Fruit fly (Drosophila melanogaster) whole organism, embryonic: ENCODE measurements around the gene CG14022.

Experiments
- Abd-B ChIP-seq: fragments of 200-800 bp; sonication (Bioruptor generic); optimal IDR thresholded peaks from 2 replicates; lab custom pipeline; 2018; ENCODE audit warnings: missing biosample characterization, mild to moderate bottlenecking, missing genetic modification characterization, moderate library complexity
- Ada2b ChIP-seq: fragments of 200-800 bp; sonication (Bioruptor generic); IDR thresholded peaks from 2 replicates; pipeline ENCODE4 v1.3.6; 2022; ENCODE audit warnings: missing biosample characterization, missing genetic modification characterization
- CG10147 ChIP-seq: fragments of 200-800 bp; sonication (Bioruptor generic); optimal IDR thresholded peaks from 2 replicates; lab custom pipeline; 2019; ENCODE audit warnings: missing biosample characterization, mild to moderate bottlenecking, missing genetic modification characterization, moderate library complexity
- CG10209 ChIP-seq: fragments of 200-800 bp; sonication (Bioruptor generic); optimal IDR thresholded peaks from 3 replicates; lab custom pipeline; 2017; ENCODE audit warnings: missing biosample characterization, mild to moderate bottlenecking, missing genetic modification characterization, missing genetic modification reagents
- CG11085 ChIP-seq: fragments of 200-800 bp; sonication (Bioruptor generic); IDR thresholded peaks from 2 replicates; pipeline ENCODE4 v1.3.6; 2022; ENCODE audit warnings: missing biosample characterization, missing genetic modification characterization
- CG11696 ChIP-seq: fragments of 200-800 bp; sonication (Bioruptor generic); IDR thresholded peaks from 2 replicates; pipeline ENCODE4 v1.3.6; 2022; ENCODE audit warnings: missing biosample characterization, missing genetic modification characterization
- CG12219 ChIP-seq: fragments of 200-800 bp; sonication (Bioruptor generic); optimal IDR thresholded peaks from 3 replicates; lab custom pipeline; 2018; ENCODE audit warnings: missing biosample characterization, mild to moderate bottlenecking, missing genetic modification characterization
- CG12391 ChIP-seq: fragments of 200-800 bp; sonication (Bioruptor generic); optimal IDR thresholded peaks from 3 replicates; lab custom pipeline; 2018; ENCODE audit warnings: missing biosample characterization, mild to moderate bottlenecking, missing genetic modification characterization, moderate library complexity
- CG16779 ChIP-seq: fragments of 200-800 bp; sonication (Bioruptor generic); IDR thresholded peaks from 2 replicates; pipeline ENCODE4 v1.3.6; 2022; ENCODE audit warnings: missing biosample characterization, missing genetic modification characterization
- CG17361 ChIP-seq: fragments of 200-800 bp; sonication (Bioruptor generic); IDR thresholded peaks from 3 replicates; pipeline ENCODE4 v1.3.6; 2022; ENCODE audit warnings: missing biosample characterization, missing genetic modification characterization
- CG18619 ChIP-seq: fragments of 200-800 bp; sonication (Bioruptor generic); optimal IDR thresholded peaks from 3 replicates; lab custom pipeline; 2017; ENCODE audit warnings: missing biosample characterization, mild to moderate bottlenecking, missing genetic modification characterization
- CG2129 ChIP-seq: fragments of 200-800 bp; sonication (Bioruptor generic); IDR thresholded peaks from 2 replicates; pipeline ENCODE4 v1.3.6; 2022; ENCODE audit warnings: missing biosample characterization, missing genetic modification characterization; ENCODE audit not compliant: partially characterized antibody
- CG2678 ChIP-seq: fragments of 200-800 bp; sonication (Bioruptor generic); optimal IDR thresholded peaks from 3 replicates; lab custom pipeline; 2019; ENCODE audit warnings: missing biosample characterization, mild to moderate bottlenecking, missing genetic modification characterization, moderate library complexity
- CG33557 ChIP-seq: fragments of 200-800 bp; sonication (Bioruptor generic); optimal IDR thresholded peaks from 2 replicates; lab custom pipeline; 2019; ENCODE audit warnings: missing biosample characterization, mild to moderate bottlenecking, missing genetic modification characterization, moderate library complexity
- CG34422 ChIP-seq: fragments of 200-800 bp; sonication (Bioruptor generic); IDR thresholded peaks from 3 replicates; pipeline ENCODE4 v1.3.6; 2022; ENCODE audit warnings: missing biosample characterization, missing genetic modification characterization
- CG6689 ChIP-seq: fragments of 200-800 bp; sonication (Bioruptor generic); IDR thresholded peaks from 2 replicates; pipeline ENCODE4 v1.3.6; 2022; ENCODE audit warnings: missing biosample characterization, missing genetic modification characterization
- CG7271 ChIP-seq: fragments of 200-800 bp; sonication (Bioruptor generic); optimal IDR thresholded peaks from 2 replicates; lab custom pipeline; 2018; ENCODE audit warnings: missing biosample characterization, mild to moderate bottlenecking, missing genetic modification characterization, moderate library complexity
- CG7357 ChIP-seq: fragments of 200-800 bp; sonication (Bioruptor generic); IDR thresholded peaks from 3 replicates; pipeline ENCODE4 v1.3.6; 2022; ENCODE audit warnings: missing biosample characterization, missing genetic modification characterization
- CG7786 ChIP-seq: fragments of 200-800 bp; sonication (Bioruptor generic); optimal IDR thresholded peaks from 2 replicates; lab custom pipeline; 2016; ENCODE audit warnings: missing biosample characterization, missing genetic modification characterization
- CG8924 ChIP-seq: fragments of 200-800 bp; optimal IDR thresholded peaks from 3 replicates; lab custom pipeline; 2019; ENCODE audit warnings: missing biosample characterization, mild to moderate bottlenecking, missing genetic modification characterization, moderate library complexity
- CG9215 ChIP-seq: fragments of 200-800 bp; sonication (Bioruptor generic); IDR thresholded peaks from 2 replicates; pipeline ENCODE4 v1.3.6; 2022; ENCODE audit warnings: missing biosample characterization, missing genetic modification characterization
- Dek ChIP-seq: fragments of 200-800 bp; sonication (Bioruptor generic); optimal IDR thresholded peaks from 3 replicates; lab custom pipeline; 2019; ENCODE audit warnings: missing biosample characterization, mild to moderate bottlenecking, missing genetic modification characterization, moderate library complexity
- E2f1 ChIP-seq: fragments of 200-800 bp; sonication (Bioruptor generic); IDR thresholded peaks from 2 replicates; pipeline ENCODE4 v1.3.6; 2022; ENCODE audit warnings: missing biosample characterization, missing genetic modification characterization
- Eip74EF ChIP-seq, 2 experiments: fragments of 200-800 bp in 1 of 2; fragments of >200 bp in 1 of 2; sonication (Bioruptor generic) in 1 of 2; optimal IDR thresholded peaks; 2 replicates each; lab custom pipeline; 2017 to 2019; ENCODE audit warnings: missing biosample characterization in 2 of 2, missing genetic modification characterization in 2 of 2, mild to moderate bottlenecking in 1 of 2, moderate library complexity in 1 of 2
- Ets65A ChIP-seq: fragments of 200-800 bp; sonication (Bioruptor generic); peaks from one replicate; lab custom pipeline; 2016; ENCODE audit warnings: missing biosample characterization, missing genetic modification characterization
- Fer1 ChIP-seq: fragments of 200-800 bp; sonication (Bioruptor generic); optimal IDR thresholded peaks from 2 replicates; lab custom pipeline; 2017; ENCODE audit warnings: missing biosample characterization, mild to moderate bottlenecking, missing genetic modification characterization
- H15 ChIP-seq: fragments of 200-800 bp; sonication (Bioruptor generic); IDR thresholded peaks from 3 replicates; pipeline ENCODE4 v1.3.6; 2022; ENCODE audit warnings: missing biosample characterization, missing genetic modification characterization
- HmgZ ChIP-seq: fragments of 200-800 bp; sonication (Bioruptor generic); optimal IDR thresholded peaks from 2 replicates; lab custom pipeline; 2018; ENCODE audit warnings: missing biosample characterization, mild to moderate bottlenecking, missing genetic modification characterization
- Lim3 ChIP-seq: fragments of 200-800 bp; sonication (Bioruptor generic); IDR thresholded peaks from 2 replicates; pipeline ENCODE4 v1.3.6; 2022; ENCODE audit warnings: missing biosample characterization, missing genetic modification characterization
- Meics ChIP-seq: fragments of 200-800 bp; sonication (Bioruptor generic); optimal IDR thresholded peaks from 2 replicates; lab custom pipeline; 2017; ENCODE audit warnings: missing biosample characterization, mild to moderate bottlenecking, missing genetic modification characterization
- Nf-YA ChIP-seq: fragments of 200-800 bp; sonication (Bioruptor generic); IDR thresholded peaks from 2 replicates; pipeline ENCODE4 v1.3.6; 2022; ENCODE audit warnings: missing biosample characterization, missing genetic modification characterization
- Rx ChIP-seq: fragments of 200-800 bp; sonication (Bioruptor generic); IDR thresholded peaks from 2 replicates; pipeline ENCODE4 v1.3.6; 2022; ENCODE audit warnings: missing biosample characterization, missing genetic modification characterization
- Sry-β ChIP-seq: fragments of 200-800 bp; sonication (Bioruptor generic); optimal IDR thresholded peaks from 2 replicates; lab custom pipeline; 2018; ENCODE audit warnings: missing biosample characterization, mild to moderate bottlenecking, missing genetic modification characterization, moderate library complexity
- Usf ChIP-seq: fragments of 200-800 bp; sonication (Bioruptor generic); optimal IDR thresholded peaks from 2 replicates; lab custom pipeline; 2017; ENCODE audit warnings: missing genotype, missing biosample characterization, missing genetic modification characterization
- ase ChIP-seq: fragments of 200-800 bp; sonication (Bioruptor generic); IDR thresholded peaks from 3 replicates; pipeline ENCODE4 v1.3.6; 2022; ENCODE audit warnings: missing biosample characterization, missing genetic modification characterization
- chn ChIP-seq: fragments of 200-800 bp; sonication (Bioruptor generic); optimal IDR thresholded peaks from 2 replicates; lab custom pipeline; 2016; ENCODE audit warnings: missing biosample characterization, missing genetic modification characterization
- ci ChIP-seq: fragments of 200-800 bp; sonication (Bioruptor generic); IDR thresholded peaks from 3 replicates; pipeline ENCODE4 v1.3.6; 2022; ENCODE audit warnings: missing biosample characterization, missing genetic modification characterization
- crol ChIP-seq: fragments of 200-800 bp; sonication (Bioruptor generic); IDR thresholded peaks from 2 replicates; pipeline ENCODE4 v1.3.6; 2022; ENCODE audit warnings: missing biosample characterization, missing genetic modification characterization
- fd64A ChIP-seq: fragments of 200-800 bp; sonication (Bioruptor generic); optimal IDR thresholded peaks from 3 replicates; lab custom pipeline; 2018; ENCODE audit warnings: missing biosample characterization, mild to moderate bottlenecking, missing genetic modification characterization
- gsb-n ChIP-seq: fragments of 200-800 bp; sonication (Bioruptor generic); optimal IDR thresholded peaks from 3 replicates; lab custom pipeline; 2018; ENCODE audit warnings: missing biosample characterization, mild to moderate bottlenecking, missing genetic modification characterization
- jigr1 ChIP-seq: fragments of 200-800 bp; sonication (Bioruptor generic); IDR thresholded peaks from 3 replicates; pipeline ENCODE4 v1.3.6; 2022; ENCODE audit warnings: missing biosample characterization, missing genetic modification characterization
- lbe ChIP-seq: fragments of 200-800 bp; sonication (Bioruptor generic); optimal IDR thresholded peaks from 2 replicates; lab custom pipeline; 2016; ENCODE audit warnings: missing biosample characterization, mild to moderate bottlenecking, missing genetic modification characterization
- lola ChIP-seq, 3 experiments: fragments of >200 bp in 2 of 3; fragments of 200-800 bp in 1 of 3; sonication (Bioruptor generic) in 1 of 3; optimal IDR thresholded peaks; 2 replicates each; lab custom pipeline; 2017 to 2019; ENCODE audit warnings: missing biosample characterization in 3 of 3, missing genetic modification characterization in 3 of 3, mild to moderate bottlenecking in 1 of 3, moderate library complexity in 1 of 3
- p53 ChIP-seq: fragments of 200-800 bp; sonication (Bioruptor generic); optimal IDR thresholded peaks from 2 replicates; lab custom pipeline; 2016; ENCODE audit warnings: missing biosample characterization, missing genetic modification characterization
- slbo ChIP-seq: fragments of 200-800 bp; sonication (Bioruptor generic); IDR thresholded peaks from 2 replicates; pipeline ENCODE4 v1.3.6; 2022; ENCODE audit warnings: missing biosample characterization, missing genetic modification characterization
- sna ChIP-seq: fragments of 200-800 bp; sonication (Bioruptor generic); IDR thresholded peaks from 2 replicates; pipeline ENCODE4 v1.3.6; 2022; ENCODE audit warnings: missing biosample characterization, missing genetic modification characterization; ENCODE audit not compliant: partially characterized antibody
- wor ChIP-seq: fragments of 200-800 bp; sonication (Bioruptor generic); IDR thresholded peaks from 2 replicates; pipeline ENCODE4 v1.3.6; 2022; ENCODE audit warnings: missing biosample characterization, missing genetic modification characterization
- zfh1 ChIP-seq: fragments of 200-800 bp; sonication (Bioruptor generic); IDR thresholded peaks from 3 replicates; pipeline ENCODE4 v1.3.6; 2022; ENCODE audit warnings: missing biosample characterization, missing genetic modification characterization

Gene CG14022

dm6 chr2L:5324958-5325850 is 3.5 kb downstream of the CG14022 start (continued):
- TF ChIP-seq CG10209 (peak; percentile 35), CG10147 (GFP tag; lab: Kevin White, UChicago) (no peak), Abd-B (GFP tag; lab: Kevin White, UChicago) (peak; percentile 3), jigr1 (GFP tag; lab: Robert Waterston, UW) (no peak), Nf-YA (GFP tag; lab: Robert Waterston, UW) (peak; percentile 60; the same call in 1 of the 2 replicates), CG2129 (GFP tag; lab: Robert Waterston, UW) (peak; percentile 29; the same call in 1 of the 2 replicates), chn (GFP tag; lab: Kevin White, UChicago) (peak; percentile 48), CG18619 (peak; percentile 13), CG7271 (no peak), CG12219 (GFP tag; lab: Kevin White, UChicago) (no peak), slbo (GFP tag; lab: Robert Waterston, UW) (peak; percentile 89), HmgZ (tag; lab: Kevin White, UChicago) (peak; percentile 2), CG11085 (GFP tag; lab: Robert Waterston, UW) (peak; percentile 57; the same call in 1 of the 2 replicates), p53 (GFP tag; lab: Kevin White, UChicago) (no peak), gsb-n (tag; lab: Kevin White, UChicago) (no peak), CG17361 (GFP tag; lab: Robert Waterston, UW) (no peak; the same call in 2 of the 3 replicates), CG7357 (GFP tag; lab: Robert Waterston, UW) (peak; percentile 29; the same call in 1 of the 3 replicates), CG34422 (GFP tag; lab: Robert Waterston, UW) (peak; percentile 80), Eip74EF (GFP tag; optimal IDR thresholded peaks at IDR 0.05; lab: Kevin White, UChicago) (no peak), CG8924 (tag; lab: Kevin White, UChicago) (peak; percentile 14), Dek (tag; lab: Kevin White, UChicago) (no peak), sna (GFP tag; lab: Robert Waterston, UW) (peak; percentile 70), E2f1 (peak; percentile 76), CG9215 (GFP tag; lab: Robert Waterston, UW) (peak; percentile 57), lbe (GFP tag; lab: Kevin White, UChicago) (peak; percentile 21), CG11696 (GFP tag; lab: Robert Waterston, UW) (peak; percentile 83), CG6689 (GFP tag; lab: Robert Waterston, UW) (peak; percentile 57), CG16779 (GFP tag; lab: Robert Waterston, UW) (0 out of 2 replicates have a peak, but pooled peaks have one; percentile 42), Sry-β (GFP tag; lab: Kevin White, UChicago) (peak; percentile 1), ase (GFP tag; lab: Robert Waterston, UW) (peak; percentile 54; the same call in 1 of the 3 replicates), H15 (GFP tag; lab: Robert Waterston, UW) (peak; percentile 75; the same call in 2 of the 3 replicates), ci (peak; percentile 59; the same call in 2 of the 3 replicates), Usf (GFP tag; lab: Kevin White, UChicago) (peak; percentile 15), wor (GFP tag; lab: Robert Waterston, UW) (0 out of 2 replicates have a peak, but pooled peaks have one; percentile 16), Meics (GFP tag; lab: Kevin White, UChicago) (peak; percentile 45), Fer1 (GFP tag; lab: Kevin White, UChicago) (peak; percentile 20), crol (GFP tag; lab: Robert Waterston, UW) (peak; percentile 97), lola (GFP tag; optimal IDR thresholded peaks at IDR 0.05; lab: Kevin White, UChicago) (peak in 1 of 3 experiments; percentile 37), Ets65A (GFP tag; lab: Kevin White, UChicago) (peak; percentile 35), Rx (peak; percentile 53), zfh1 (peak; percentile 31; the same call in 1 of the 3 replicates), fd64A (GFP tag; lab: Kevin White, UChicago) (peak; percentile 23), CG7786 (GFP tag; lab: Kevin White, UChicago) (peak; percentile 42), CG33557 (GFP tag; lab: Kevin White, UChicago) (no peak), CG2678 (tag; lab: Kevin White, UChicago) (no peak), CG12391 (tag; lab: Kevin White, UChicago) (peak; percentile 36), Lim3 (GFP tag; lab: Robert Waterston, UW) (no peak), Ada2b (peak; percentile 41; the same call in 1 of the 2 replicates)
